Fruit fly (Drosophila melanogaster) whole organism, embryonic: ENCODE data around the gene CG13898.

Experiments
- Atf-2 ChIP-seq: fragments of 200-800 bp; sonication (Bioruptor generic); optimal IDR thresholded peaks from 2 replicates; lab custom pipeline; 2016; ENCODE audit warnings: missing biosample characterization, missing genetic modification characterization
- Bteb2 ChIP-seq: fragments of 200-800 bp; sonication (Bioruptor generic); optimal IDR thresholded peaks from 2 replicates; lab custom pipeline; 2016; ENCODE audit warnings: missing biosample characterization, missing genetic modification characterization
- CG1024 ChIP-seq: fragments of 200-800 bp; sonication (Bioruptor generic); IDR thresholded peaks from 2 replicates; pipeline ENCODE4 v1.3.6; 2022; ENCODE audit warnings: missing biosample characterization, missing genetic modification characterization
- CG11456 ChIP-seq: fragments of 200-800 bp; sonication (Bioruptor generic); IDR thresholded peaks from 3 replicates; pipeline ENCODE4 v1.3.6; 2022; ENCODE audit warnings: missing biosample characterization, missing genetic modification characterization
- CG11560 ChIP-seq: fragments of 200-800 bp; sonication (Bioruptor generic); IDR thresholded peaks from 3 replicates; pipeline ENCODE4 v1.3.6; 2022; ENCODE audit warnings: missing biosample characterization, missing genetic modification characterization
- CG15269 ChIP-seq: fragments of 200-800 bp; sonication (Bioruptor generic); optimal IDR thresholded peaks from 2 replicates; lab custom pipeline; 2018; ENCODE audit warnings: missing biosample characterization, mild to moderate bottlenecking, missing genetic modification characterization, moderate library complexity
- CG17328 ChIP-seq: fragments of 200-800 bp; sonication (Bioruptor generic); IDR thresholded peaks from 2 replicates; pipeline ENCODE4 v1.3.6; 2022; ENCODE audit warnings: missing biosample characterization, missing genetic modification characterization
- CG18011 ChIP-seq: fragments of 200-800 bp; sonication (Bioruptor generic); optimal IDR thresholded peaks from 2 replicates; lab custom pipeline; 2017; ENCODE audit warnings: missing biosample characterization, missing genetic modification characterization, mild to moderate bottlenecking, moderate library complexity, missing genotype
- CG18262 ChIP-seq: fragments of 200-800 bp; optimal IDR thresholded peaks from 3 replicates; lab custom pipeline; 2019; ENCODE audit warnings: missing biosample characterization, mild to moderate bottlenecking, missing genetic modification characterization, moderate library complexity
- CG1832 ChIP-seq: fragments of 200-800 bp; sonication (Bioruptor generic); optimal IDR thresholded peaks from 2 replicates; lab custom pipeline; 2017; ENCODE audit warnings: missing biosample characterization, mild to moderate bottlenecking, missing genetic modification characterization, inconsistent platforms
- CG30020 ChIP-seq: fragments of 200-800 bp; optimal IDR thresholded peaks from 2 replicates; lab custom pipeline; 2019; ENCODE audit warnings: missing biosample characterization, mild to moderate bottlenecking, missing genetic modification characterization, moderate library complexity
- CG32767 ChIP-seq: fragments of 200-800 bp; sonication (Bioruptor generic); IDR thresholded peaks from 2 replicates; pipeline ENCODE4 v1.3.6; 2022; ENCODE audit warnings: missing biosample characterization, missing genetic modification characterization
- CG4404 ChIP-seq: fragments of 200-800 bp; sonication (Bioruptor generic); IDR thresholded peaks from 2 replicates; pipeline ENCODE4 v1.3.6; 2022; ENCODE audit warnings: missing biosample characterization, missing genetic modification characterization
- CG6175 ChIP-seq: fragments of 200-800 bp; sonication (Bioruptor generic); IDR thresholded peaks from 3 replicates; pipeline ENCODE4 v1.3.6; 2022; ENCODE audit warnings: missing biosample characterization, missing genetic modification characterization
- CG8388 ChIP-seq: fragments of 200-800 bp; sonication (Bioruptor generic); optimal IDR thresholded peaks from 2 replicates; lab custom pipeline; 2019; ENCODE audit warnings: missing biosample characterization, mild to moderate bottlenecking, missing genetic modification characterization, moderate library complexity
- GATAe ChIP-seq: fragments of 200-800 bp; sonication (Bioruptor generic); conservative IDR thresholded peaks from 2 replicates; pipeline ENCODE4 v1.3.6; 2022; ENCODE audit warnings: missing biosample characterization, missing genetic modification characterization
- Gsc ChIP-seq: fragments of 200-800 bp; sonication (Bioruptor generic); IDR thresholded peaks from 2 replicates; pipeline ENCODE4 v1.3.6; 2022; ENCODE audit warnings: missing biosample characterization, missing genetic modification characterization
- HLH4C ChIP-seq: fragments of 200-800 bp; sonication (Bioruptor generic); IDR thresholded peaks from 3 replicates; pipeline ENCODE4 v1.3.6; 2022; ENCODE audit warnings: missing biosample characterization, missing genetic modification characterization; ENCODE audit not compliant: partially characterized antibody
- HmgD ChIP-seq: fragments of 200-800 bp; sonication (Bioruptor generic); optimal IDR thresholded peaks from 3 replicates; lab custom pipeline; 2016; ENCODE audit warnings: missing biosample characterization, missing genetic modification characterization
- Med ChIP-seq: fragments of 200-800 bp; sonication (Bioruptor generic); peaks from one replicate; lab custom pipeline; 2016; ENCODE audit warnings: missing biosample characterization, missing genetic modification characterization, mild to moderate bottlenecking, inconsistent platforms, moderate library complexity
- NFAT ChIP-seq: fragments of 200-800 bp; sonication (Bioruptor generic); IDR thresholded peaks from 2 replicates; pipeline ENCODE4 v1.3.6; 2022; ENCODE audit warnings: missing biosample characterization, missing genetic modification characterization
- Opbp ChIP-seq: fragments of 200-800 bp; sonication (Bioruptor generic); IDR thresholded peaks from 3 replicates; pipeline ENCODE4 v1.3.6; 2022; ENCODE audit warnings: missing biosample characterization, missing genetic modification characterization; ENCODE audit not compliant: partially characterized antibody
- PHDP ChIP-seq: fragments of 200-800 bp; sonication (Bioruptor generic); optimal IDR thresholded peaks from 3 replicates; lab custom pipeline; 2018; ENCODE audit warnings: missing biosample characterization, mild to moderate bottlenecking, missing genetic modification characterization, moderate library complexity
- Side ChIP-seq: fragments of 200-800 bp; sonication (Bioruptor generic); optimal IDR thresholded peaks from 2 replicates; lab custom pipeline; 2016; ENCODE audit warnings: missing biosample characterization, missing genetic modification characterization
- Taf1 ChIP-seq: fragments of 200-800 bp; sonication (Bioruptor generic); IDR thresholded peaks from 2 replicates; pipeline ENCODE4 v1.3.6; 2022; ENCODE audit warnings: missing biosample characterization, missing genetic modification characterization
- Xrp1 ChIP-seq: fragments of 200-800 bp; sonication (Bioruptor generic); IDR thresholded peaks from 2 replicates; pipeline ENCODE4 v1.3.6; 2022; ENCODE audit warnings: missing biosample characterization, missing genetic modification characterization
- abd-A ChIP-seq: fragments of 200-800 bp; sonication (Bioruptor generic); optimal IDR thresholded peaks from 3 replicates; lab custom pipeline; 2019; ENCODE audit warnings: missing biosample characterization, mild to moderate bottlenecking, missing genetic modification characterization, moderate library complexity
- emc ChIP-seq: fragments of 200-800 bp; sonication (Bioruptor generic); optimal IDR thresholded peaks from 2 replicates; lab custom pipeline; 2016; ENCODE audit warnings: missing biosample characterization, missing genetic modification characterization
- eve ChIP-seq, 2 experiments: fragments of >200 bp; optimal IDR thresholded peaks; 2 replicates each; lab custom pipeline; 2017; ENCODE audit warnings: missing biosample characterization in 2 of 2, missing genetic modification characterization in 2 of 2
- exex ChIP-seq: fragments of 200-800 bp; sonication (Bioruptor generic); optimal IDR thresholded peaks from 4 replicates; lab custom pipeline; 2018; ENCODE audit warnings: missing biosample characterization, mild to moderate bottlenecking, missing genetic modification characterization, moderate library complexity
- ftz-f1 ChIP-seq: fragments of 200-800 bp; sonication (Bioruptor generic); optimal IDR thresholded peaks from 2 replicates; lab custom pipeline; 2016; ENCODE audit warnings: missing biosample characterization, missing genetic modification characterization
- gcm ChIP-seq: fragments of 200-800 bp; sonication (Bioruptor generic); optimal IDR thresholded peaks from 2 replicates; lab custom pipeline; 2019; ENCODE audit warnings: missing biosample characterization, mild to moderate bottlenecking, missing genetic modification characterization, moderate library complexity
- grau ChIP-seq: fragments of 200-800 bp; optimal IDR thresholded peaks from 3 replicates; lab custom pipeline; 2019; ENCODE audit warnings: missing biosample characterization, mild to moderate bottlenecking, missing genetic modification characterization, moderate library complexity
- grn ChIP-seq: fragments of 200-800 bp; sonication (Bioruptor generic); optimal IDR thresholded peaks from 3 replicates; lab custom pipeline; 2017; ENCODE audit warnings: missing biosample characterization, missing genetic modification characterization
- h ChIP-seq: fragments of >200 bp; optimal IDR thresholded peaks from 2 replicates; lab custom pipeline; 2017
- lola ChIP-seq, 3 experiments: fragments of >200 bp in 2 of 3; fragments of 200-800 bp in 1 of 3; sonication (Bioruptor generic) in 1 of 3; optimal IDR thresholded peaks; 2 replicates each; lab custom pipeline; 2017 to 2019; ENCODE audit warnings: missing biosample characterization in 3 of 3, missing genetic modification characterization in 3 of 3, mild to moderate bottlenecking in 1 of 3, moderate library complexity in 1 of 3
- mam ChIP-seq: fragments of 200-800 bp; sonication (Bioruptor generic); optimal IDR thresholded peaks from 3 replicates; lab custom pipeline; 2016; ENCODE audit warnings: missing biosample characterization, missing genetic modification characterization
- org-1 ChIP-seq: fragments of 200-800 bp; sonication (Bioruptor generic); optimal IDR thresholded peaks from 2 replicates; lab custom pipeline; 2017; ENCODE audit warnings: missing biosample characterization, missing genetic modification characterization
- pan ChIP-seq, 4 experiments: fragments of >200 bp in 3 of 4; fragments of 200-800 bp in 1 of 4; sonication (Bioruptor generic) in 1 of 4; optimal IDR thresholded peaks in 3 of 4; IDR thresholded peaks in 1 of 4; 2 replicates each; pipeline versions ENCODE4 v1.3.6 to Lab custom; 2017 to 2022; ENCODE audit warnings: missing biosample characterization in 2 of 4, missing genetic modification characterization in 2 of 4, mixed read lengths in 1 of 4
- pfk ChIP-seq: fragments of 200-800 bp; sonication (Bioruptor generic); optimal IDR thresholded peaks from 2 replicates; lab custom pipeline; 2018; ENCODE audit warnings: missing biosample characterization, mild to moderate bottlenecking, missing genetic modification characterization, moderate library complexity
- phol ChIP-seq: fragments of 200-800 bp; sonication (Bioruptor generic); optimal IDR thresholded peaks from 3 replicates; lab custom pipeline; 2018; ENCODE audit warnings: missing biosample characterization, mild to moderate bottlenecking, missing genetic modification characterization, moderate library complexity
- prd ChIP-seq, 3 experiments: fragments of >200 bp in 2 of 3; fragments of 200-800 bp in 1 of 3; sonication (Bioruptor generic) in 1 of 3; optimal IDR thresholded peaks in 2 of 3; IDR thresholded peaks in 1 of 3; 2 replicates in 2 of 3; 3 replicates in 1 of 3; pipeline versions ENCODE4 v1.3.6 to Lab custom; 2017 to 2022; ENCODE audit warnings: missing biosample characterization in 1 of 3, missing genetic modification characterization in 1 of 3
- row ChIP-seq: fragments of 200-800 bp; sonication (Bioruptor generic); IDR thresholded peaks from 3 replicates; pipeline ENCODE4 v1.3.6; 2022; ENCODE audit warnings: missing biosample characterization, missing genetic modification characterization
- run ChIP-seq: fragments of 200-800 bp; sonication (Bioruptor generic); optimal IDR thresholded peaks from 3 replicates; lab custom pipeline; 2018; ENCODE audit warnings: missing biosample characterization, mild to moderate bottlenecking, missing genetic modification characterization
- sisA ChIP-seq: fragments of 200-800 bp; sonication (Bioruptor generic); IDR thresholded peaks from 2 replicates; pipeline ENCODE4 v1.3.6; 2022; ENCODE audit warnings: missing biosample characterization, missing genetic modification characterization
- slp2 ChIP-seq: fragments of 200-800 bp; sonication (Bioruptor generic); optimal IDR thresholded peaks from 2 replicates; lab custom pipeline; 2016; ENCODE audit warnings: missing biosample characterization, missing genetic modification characterization
- so ChIP-seq: fragments of 200-800 bp; sonication (Bioruptor generic); IDR thresholded peaks from 3 replicates; pipeline ENCODE4 v1.3.6; 2022; ENCODE audit warnings: missing biosample characterization, missing genetic modification characterization
- sug ChIP-seq: fragments of 200-800 bp; optimal IDR thresholded peaks from 2 replicates; lab custom pipeline; 2019; ENCODE audit warnings: missing biosample characterization, mild to moderate bottlenecking, missing genetic modification characterization, moderate library complexity
- tio ChIP-seq: fragments of 200-800 bp; sonication (Bioruptor generic); optimal IDR thresholded peaks from 2 replicates; lab custom pipeline; 2017; ENCODE audit warnings: missing biosample characterization, missing genetic modification characterization, inconsistent platforms

The CG13898 gene

dm6 chr3L:799837-800513 lies 3.9 kb downstream of the CG13898 start (continued):
- TF ChIP-seq phol (tag; lab: Kevin White, UChicago) (peak; percentile 59), CG18262 (tag; lab: Kevin White, UChicago) (peak; percentile 64), CG18011 (no peak), so (GFP tag; lab: Robert Waterston, UW) (peak; percentile 23; the same call in 1 of the 3 replicates), CG15269 (tag; lab: Kevin White, UChicago) (no peak), ftz-f1 (GFP tag; lab: Kevin White, UChicago) (no peak), CG4404 (GFP tag; lab: Robert Waterston, UW) (no peak), PHDP (tag; lab: Kevin White, UChicago) (peak; percentile 28), grn (GFP tag; lab: Kevin White, UChicago) (no peak), pfk (GFP tag; lab: Kevin White, UChicago) (no peak), Taf1 (GFP tag; lab: Robert Waterston, UW) (no peak), CG30020 (tag; lab: Kevin White, UChicago) (no peak), eve (GFP tag; optimal IDR thresholded peaks at IDR 0.05; lab: Kevin White, UChicago) (peak in 1 of 2 experiments; percentile 57), Side (GFP tag; lab: Kevin White, UChicago) (no peak), Opbp (GFP tag; lab: Robert Waterston, UW) (no peak), CG32767 (GFP tag; lab: Robert Waterston, UW) (0 out of 2 replicates have a peak, but pooled peaks have one; percentile 36), Xrp1 (GFP tag; lab: Robert Waterston, UW) (peak; percentile 70), CG8388 (GFP tag; lab: Kevin White, UChicago) (peak; percentile 41), HLH4C (no peak), sisA (GFP tag; lab: Robert Waterston, UW) (peak; percentile 60), CG1832 (GFP tag; lab: Kevin White, UChicago) (no peak), CG1024 (peak; percentile 49; the same call in 1 of the 2 replicates), lola (GFP tag; optimal IDR thresholded peaks at IDR 0.05; lab: Kevin White, UChicago) (peak in 1 of 3 experiments; percentile 37), exex (tag; lab: Kevin White, UChicago) (no peak), CG17328 (GFP tag; lab: Robert Waterston, UW) (peak; percentile 67; the same call in 1 of the 2 replicates), org-1 (GFP tag; lab: Kevin White, UChicago) (no peak), Atf-2 (no peak), HmgD (no peak), Med (GFP tag; lab: Kevin White, UChicago) (peak; percentile 79), slp2 (GFP tag; lab: Kevin White, UChicago) (no peak), NFAT (no peak), CG11560 (tag; lab: Robert Waterston, UW) (no peak), sug (no peak), CG11456 (GFP tag; lab: Robert Waterston, UW) (no peak), gcm (no peak), CG6175 (GFP tag; lab: Robert Waterston, UW) (no peak), abd-A (no peak), emc (no peak), mam (GFP tag; lab: Kevin White, UChicago) (no peak), h (lab: Kevin White, UChicago) (no peak), prd (optimal IDR thresholded peaks at IDR 0.05; lab: Kevin White, UChicago) (no peak), prd (GFP tag; IDR thresholded peaks at IDR 0.05; lab: Robert Waterston, UW) (peak; percentile 69; the same call in 2 of the 3 replicates), Gsc (GFP tag; lab: Robert Waterston, UW) (no peak), GATAe (GFP tag; lab: Robert Waterston, UW) (no peak), run (tag; lab: Kevin White, UChicago) (no peak), tio (GFP tag; lab: Kevin White, UChicago) (no peak), grau (no peak), pan (optimal IDR thresholded peaks at IDR 0.05; lab: Kevin White, UChicago) (no peak), pan (GFP tag; optimal IDR thresholded peaks at IDR 0.05 in 1 of 2, IDR thresholded peaks at IDR 0.05 in 1 of 2) (peak in 1 of 2 experiments; percentile 41), Bteb2 (GFP tag; lab: Kevin White, UChicago) (no peak), row (peak; percentile 55; the same call in 2 of the 3 replicates)
